Worm (Caenorhabditis elegans) whole organism, L1 larva: ENCODE results near the gene F44B9.2.

Source experiments
- C34B4.2 ChIP-seq: sonication (generic microtip); optimal IDR thresholded peaks from 2 replicates; lab custom pipeline; 2017; ENCODE audit warnings: mild to moderate bottlenecking, missing genetic modification characterization, missing compliant biosample characterization
- F16B12.6 ChIP-seq: fragments of 150-350 bp; optimal IDR thresholded peaks from 2 replicates; lab custom pipeline; 2014; ENCODE audit warnings: missing biosample characterization, missing genetic modification characterization
- aha-1 ChIP-seq: fragments of 150-350 bp; optimal IDR thresholded peaks from 2 replicates; lab custom pipeline; 2014; ENCODE audit warnings: missing biosample characterization, missing genetic modification characterization
- alr-1 ChIP-seq: fragments of 200-800 bp; sonication (Bioruptor generic); optimal IDR thresholded peaks from 2 replicates; lab custom pipeline; 2018; ENCODE audit warnings: borderline replicate concordance, mild to moderate bottlenecking, missing genetic modification characterization, missing compliant biosample characterization
- ama-1 ChIP-seq: fragments of 150-350 bp; optimal IDR thresholded peaks from 2 replicates; lab custom pipeline; 2014
- ceh-63 ChIP-seq: fragments of 200-800 bp; sonication (Bioruptor generic); optimal IDR thresholded peaks from 2 replicates; lab custom pipeline; 2018; ENCODE audit warnings: mild to moderate bottlenecking, missing genetic modification characterization, missing compliant biosample characterization
- ceh-82 ChIP-seq, 3 experiments: fragments of 150-350 bp in 1 of 3; sonication (generic microtip) in 2 of 3; optimal IDR thresholded peaks; 2 replicates each; lab custom pipeline; 2014 to 2017; ENCODE audit warnings: missing biosample characterization in 3 of 3, missing genetic modification characterization in 3 of 3
- ceh-88 ChIP-seq: fragments of 200-800 bp; sonication (Bioruptor generic); IDR thresholded peaks from 2 replicates; pipeline ENCODE4 v1.3.6; 2022; ENCODE audit warnings: missing genetic modification characterization, missing compliant biosample characterization
- ces-1 ChIP-seq: fragments of 150-350 bp; optimal IDR thresholded peaks from 2 replicates; lab custom pipeline; 2014; ENCODE audit warnings: missing biosample characterization, missing genetic modification reagents, missing genetic modification characterization
- dsc-1 ChIP-seq: sonication (generic microtip); optimal IDR thresholded peaks from 2 replicates; lab custom pipeline; 2016; ENCODE audit warnings: mild to moderate bottlenecking, missing genetic modification characterization, missing compliant biosample characterization
- efl-1 ChIP-seq, 4 experiments: fragments of 150-350 bp; optimal IDR thresholded peaks in 3 of 4; peaks in 1 of 4; 1 replicate in 1 of 4; 2 replicates in 3 of 4; lab custom pipeline; 2014; ENCODE audit warnings: missing biosample characterization in 2 of 4, missing genetic modification characterization in 2 of 4, missing genetic modification reagents in 2 of 4
- efl-3 ChIP-seq: fragments of 200-800 bp; sonication (Bioruptor generic); optimal IDR thresholded peaks from 2 replicates; lab custom pipeline; 2018; ENCODE audit warnings: mild to moderate bottlenecking, missing genetic modification characterization, missing compliant biosample characterization
- egl-13 ChIP-seq: sonication (generic microtip); optimal IDR thresholded peaks from 2 replicates; lab custom pipeline; 2016; ENCODE audit warnings: missing genotype, missing genetic modification reagents, missing genetic modification characterization, missing compliant biosample characterization
- elt-2 ChIP-seq: sonication (generic microtip); optimal IDR thresholded peaks from 2 replicates; lab custom pipeline; 2016; ENCODE audit warnings: missing genetic modification characterization, mild to moderate bottlenecking, inconsistent platforms, missing compliant biosample characterization, missing genetic modification reagents
- ets-5 ChIP-seq: fragments of 200-800 bp; sonication (Bioruptor generic); IDR thresholded peaks from 2 replicates; pipeline ENCODE4 v1.3.6; 2022; ENCODE audit warnings: missing genetic modification characterization, missing compliant biosample characterization
- fkh-10 ChIP-seq: sonication (generic microtip); optimal IDR thresholded peaks from 2 replicates; lab custom pipeline; 2017; ENCODE audit warnings: missing biosample characterization, missing genetic modification reagents, missing genetic modification characterization
- grh-1 ChIP-seq: fragments of 200-800 bp; sonication (Bioruptor generic); IDR thresholded peaks from 2 replicates; pipeline ENCODE4 v1.3.6; 2022; ENCODE audit warnings: missing genetic modification reagents, missing genetic modification characterization, missing compliant biosample characterization
- hlh-4 ChIP-seq: sonication (generic microtip); optimal IDR thresholded peaks from 2 replicates; lab custom pipeline; 2016; ENCODE audit warnings: mild to moderate bottlenecking, missing genetic modification characterization, missing compliant biosample characterization
- hpl-2 ChIP-seq: fragments of 150-350 bp; optimal IDR thresholded peaks from 2 replicates; lab custom pipeline; 2014; ENCODE audit warnings: missing biosample characterization, missing genetic modification reagents, missing genetic modification characterization
- isw-1 ChIP-seq: fragments of 200-800 bp; sonication (Bioruptor generic); IDR thresholded peaks from 2 replicates; pipeline ENCODE4 v1.3.6; 2022; ENCODE audit warnings: missing genetic modification characterization, missing compliant biosample characterization
- jun-1 ChIP-seq: fragments of 150-350 bp; optimal IDR thresholded peaks from 2 replicates; lab custom pipeline; 2014; ENCODE audit warnings: missing biosample characterization, missing genetic modification reagents, missing genetic modification characterization
- lin-14 ChIP-seq: fragments of 200-800 bp; sonication (Bioruptor generic); optimal IDR thresholded peaks from 2 replicates; lab custom pipeline; 2018; ENCODE audit warnings: mild to moderate bottlenecking, missing genetic modification characterization, moderate library complexity, missing compliant biosample characterization
- lin-15B ChIP-seq: fragments of 150-350 bp; sonication (generic microtip); optimal IDR thresholded peaks from 3 replicates; lab custom pipeline; 2014; ENCODE audit warnings: missing biosample characterization, missing genetic modification characterization
- lin-35 ChIP-seq, 2 experiments: fragments of 150-350 bp; optimal IDR thresholded peaks; 2 replicates each; lab custom pipeline; 2014; ENCODE audit warnings: missing biosample characterization in 2 of 2, missing genetic modification characterization in 2 of 2, missing genetic modification reagents in 2 of 2
- lir-3 ChIP-seq: sonication (generic microtip); optimal IDR thresholded peaks from 2 replicates; lab custom pipeline; 2016; ENCODE audit warnings: mild to moderate bottlenecking, missing genetic modification characterization, moderate library complexity, missing compliant biosample characterization; ENCODE audit not compliant: poor library complexity
- mef-2 ChIP-seq: fragments of 150-350 bp; optimal IDR thresholded peaks from 2 replicates; lab custom pipeline; 2014; ENCODE audit warnings: missing biosample characterization, missing genetic modification characterization
- mep-1 ChIP-seq: fragments of 150-350 bp; optimal IDR thresholded peaks from 2 replicates; lab custom pipeline; 2014; ENCODE audit warnings: missing biosample characterization, missing genetic modification characterization
- nhr-11 ChIP-seq: fragments of 150-350 bp; optimal IDR thresholded peaks from 2 replicates; lab custom pipeline; 2014; ENCODE audit warnings: missing biosample characterization, missing genetic modification characterization
- nhr-20 ChIP-seq: sonication (generic microtip); optimal IDR thresholded peaks from 2 replicates; lab custom pipeline; 2016; ENCODE audit warnings: mild to moderate bottlenecking, missing genetic modification characterization, missing compliant biosample characterization
- nhr-237 ChIP-seq: fragments of 150-350 bp; optimal IDR thresholded peaks from 2 replicates; lab custom pipeline; 2014; ENCODE audit warnings: missing biosample characterization, missing genetic modification characterization
- nhr-76 ChIP-seq: sonication (generic microtip); optimal IDR thresholded peaks from 2 replicates; lab custom pipeline; 2017; ENCODE audit warnings: missing biosample characterization, missing genetic modification characterization
- nhr-77 ChIP-seq: fragments of 150-350 bp; optimal IDR thresholded peaks from 2 replicates; lab custom pipeline; 2014; ENCODE audit warnings: missing biosample characterization, missing genetic modification characterization
- nhr-84 ChIP-seq: sonication (generic microtip); optimal IDR thresholded peaks from 2 replicates; lab custom pipeline; 2017; ENCODE audit warnings: missing biosample characterization, missing genetic modification characterization
- nhr-85 ChIP-seq: sonication (generic microtip); peaks from one replicate; lab custom pipeline; 2016; ENCODE audit warnings: missing genetic modification characterization, inconsistent platforms, missing compliant biosample characterization
- pag-3 ChIP-seq: sonication (generic microtip); optimal IDR thresholded peaks from 2 replicates; lab custom pipeline; 2017; ENCODE audit warnings: missing genetic modification characterization, mild to moderate bottlenecking, missing compliant biosample characterization, antibody characterized with exemption, borderline replicate concordance; ENCODE audit not compliant: insufficient read depth
- pqm-1 ChIP-seq: sonication (generic microtip); optimal IDR thresholded peaks from 3 replicates; lab custom pipeline; 2017; ENCODE audit warnings: missing biosample characterization, missing genetic modification characterization
- rnt-1 ChIP-seq: sonication (generic microtip); optimal IDR thresholded peaks from 2 replicates; lab custom pipeline; 2016; ENCODE audit warnings: mild to moderate bottlenecking, missing genetic modification characterization, moderate library complexity, missing compliant biosample characterization
- skn-1 ChIP-seq: fragments of 150-350 bp; optimal IDR thresholded peaks from 2 replicates; lab custom pipeline; 2014; ENCODE audit warnings: missing biosample characterization, missing genetic modification characterization
- snu-23 ChIP-seq: sonication (generic microtip); optimal IDR thresholded peaks from 2 replicates; lab custom pipeline; 2016; ENCODE audit warnings: missing genetic modification characterization, missing compliant biosample characterization
- sox-4 ChIP-seq: sonication (generic microtip); optimal IDR thresholded peaks from 2 replicates; lab custom pipeline; 2016; ENCODE audit warnings: missing genetic modification characterization, missing compliant biosample characterization
- sptf-1 ChIP-seq: fragments of 150-350 bp; optimal IDR thresholded peaks from 2 replicates; lab custom pipeline; 2014; ENCODE audit warnings: missing biosample characterization, missing genetic modification characterization
- swsn-7 ChIP-seq: sonication (generic microtip); optimal IDR thresholded peaks from 2 replicates; lab custom pipeline; 2016; ENCODE audit warnings: missing genetic modification characterization, missing compliant biosample characterization
- tbx-2 ChIP-seq: sonication (generic microtip); optimal IDR thresholded peaks from 2 replicates; lab custom pipeline; 2016; ENCODE audit warnings: missing genetic modification characterization, missing compliant biosample characterization
- tlp-1 ChIP-seq: fragments of 150-350 bp; optimal IDR thresholded peaks from 2 replicates; lab custom pipeline; 2014; ENCODE audit warnings: missing biosample characterization, missing genetic modification characterization
- unc-86 ChIP-seq: sonication (generic microtip); optimal IDR thresholded peaks from 2 replicates; lab custom pipeline; 2016; ENCODE audit warnings: missing genetic modification characterization, missing compliant biosample characterization
- unc-98 ChIP-seq: fragments of 200-800 bp; sonication (Bioruptor generic); IDR thresholded peaks from 2 replicates; pipeline ENCODE4 v1.3.6; 2022; ENCODE audit warnings: missing genetic modification characterization, missing compliant biosample characterization
- vab-15 ChIP-seq: sonication (generic microtip); optimal IDR thresholded peaks from 2 replicates; lab custom pipeline; 2017; ENCODE audit warnings: missing genotype, mild to moderate bottlenecking, missing genetic modification characterization, missing compliant biosample characterization
- xbp-1 ChIP-seq: sonication (generic microtip); optimal IDR thresholded peaks from 2 replicates; lab custom pipeline; 2016; ENCODE audit warnings: missing genetic modification characterization, missing compliant biosample characterization
- zip-4 ChIP-seq: fragments of 200-800 bp; sonication (Bioruptor generic); optimal IDR thresholded peaks from 2 replicates; lab custom pipeline; 2018; ENCODE audit warnings: mild to moderate bottlenecking, missing genetic modification characterization, moderate library complexity, missing compliant biosample characterization
- ztf-11 ChIP-seq, 2 experiments: sonication (generic microtip); optimal IDR thresholded peaks; 2 replicates each; lab custom pipeline; 2016 to 2017; ENCODE audit warnings: missing genetic modification characterization in 2 of 2, missing biosample characterization in 1 of 2, missing compliant biosample characterization in 1 of 2

The F44B9.2 gene

ce11 chrIII:8029487-8029886 lies 7.2 kb downstream of the F44B9.2 start, which contains the start of gene F44B9.8 (continued):
- TF ChIP-seq snu-23 (GFP tag; lab: Kevin White, UChicago): peak; percentile 76
- TF ChIP-seq ztf-11 (tag; optimal IDR thresholded peaks at IDR 0.05; lab: Kevin White, UChicago): peak in 1 of 2 experiments; percentile 20
- no peak for TF ChIP-seq sptf-1
- TF ChIP-seq hlh-4: no peak
- TF ChIP-seq F16B12.6 (tag; lab: Kevin White, UChicago): peak; percentile 29
- TF ChIP-seq tbx-2 (tag; lab: Kevin White, UChicago): peak; percentile 55
- TF ChIP-seq zip-4 (GFP tag; lab: Kevin White, UChicago): no peak
- peak; percentile 24 for TF ChIP-seq lir-3 (tag; lab: Kevin White, UChicago)
- no peak for TF ChIP-seq hpl-2
- no peak for TF ChIP-seq tlp-1
- no peak for TF ChIP-seq isw-1 (GFP tag; lab: Robert Waterston, UW)
- TF ChIP-seq nhr-76: no peak
- peak; percentile 72 to 80 for TF ChIP-seq lin-35 (GFP tag; optimal IDR thresholded peaks at IDR 0.05; lab: Kevin White, UChicago)
- peak; percentile 35 for TF ChIP-seq skn-1 (tag; lab: Kevin White, UChicago)
- TF ChIP-seq nhr-11 (tag; lab: Kevin White, UChicago): no peak
- no peak for TF ChIP-seq jun-1
- no peak for TF ChIP-seq nhr-84 (tag; lab: Kevin White, UChicago)
- no peak for TF ChIP-seq efl-3 (GFP tag; lab: Kevin White, UChicago)
- no peak for TF ChIP-seq ceh-63 (GFP tag; lab: Kevin White, UChicago)
- peak; percentile 67 for TF ChIP-seq swsn-7 (tag; lab: Kevin White, UChicago)
- peak in 1 of 3 experiments; percentile 52 for TF ChIP-seq ceh-82 (tag; optimal IDR thresholded peaks at IDR 0.05; lab: Kevin White, UChicago)
- TF ChIP-seq C34B4.2: no peak
- TF ChIP-seq grh-1: peak; percentile 86
- peak; percentile 70 for TF ChIP-seq lin-15B
- TF ChIP-seq nhr-237 (tag; lab: Kevin White, UChicago): no peak
- TF ChIP-seq unc-86 (tag; lab: Kevin White, UChicago): no peak
- TF ChIP-seq pag-3 (tag; lab: Kevin White, UChicago): no peak
- TF ChIP-seq rnt-1: peak; percentile 62
- no peak for TF ChIP-seq unc-98 (GFP tag; lab: Robert Waterston, UW)
- peak; percentile 69 for TF ChIP-seq xbp-1 (tag; lab: Kevin White, UChicago)
- peak; percentile 72 to 76 for TF ChIP-seq efl-1 (optimal IDR thresholded peaks at IDR 0.05; lab: Kevin White, UChicago)
- TF ChIP-seq efl-1 (GFP tag; optimal IDR thresholded peaks at IDR 0.05 in 1 of 2; lab: Kevin White, UChicago): peak; percentile 73 to 95
- no peak for TF ChIP-seq ets-5 (GFP tag; lab: Robert Waterston, UW)
- TF ChIP-seq dsc-1 (tag; lab: Kevin White, UChicago): no peak
- TF ChIP-seq ceh-88 (GFP tag; lab: Robert Waterston, UW): no peak
- no peak for TF ChIP-seq alr-1 (tag; lab: Kevin White, UChicago)
- no peak for TF ChIP-seq sox-4 (tag; lab: Kevin White, UChicago)
- peak; percentile 79 for TF ChIP-seq nhr-85 (tag; lab: Kevin White, UChicago)
- TF ChIP-seq vab-15 (tag; lab: Kevin White, UChicago): no peak
- no peak for TF ChIP-seq pqm-1 (tag; lab: Kevin White, UChicago)
- peak; percentile 68 for TF ChIP-seq mep-1 (tag; lab: Kevin White, UChicago)
- no peak for TF ChIP-seq ces-1 (GFP tag; lab: Kevin White, UChicago)

ce11 chrIII:8030963-8031362 lies 8.7 kb downstream of the F44B9.2 start, which contains the start of gene F44B9.9:
F44B9.9 (minus strand) TSS chrIII:8031063.
- TF ChIP-seq lin-14 (GFP tag; lab: Kevin White, UChicago): no peak
- no peak for TF ChIP-seq dsc-1 (tag; lab: Kevin White, UChicago)
- TF ChIP-seq nhr-20 (tag; lab: Kevin White, UChicago): no peak
- TF ChIP-seq fkh-10 (GFP tag; lab: Kevin White, UChicago): no peak
- TF ChIP-seq ama-1 (lab: Kevin White, UChicago): no peak
- no peak for TF ChIP-seq mep-1 (tag; lab: Kevin White, UChicago)
- TF ChIP-seq nhr-77 (tag; lab: Kevin White, UChicago): no peak
- no peak for TF ChIP-seq aha-1 (tag; lab: Kevin White, UChicago)
- TF ChIP-seq sox-4 (tag; lab: Kevin White, UChicago): no peak
- no peak for TF ChIP-seq elt-2 (tag; lab: Kevin White, UChicago)
- no peak for TF ChIP-seq vab-15 (tag; lab: Kevin White, UChicago)
- no peak for TF ChIP-seq lin-15B
- no peak for TF ChIP-seq egl-13 (tag; lab: Kevin White, UChicago)
- no peak for TF ChIP-seq mef-2 (tag; lab: Kevin White, UChicago)
- no peak for TF ChIP-seq snu-23 (GFP tag; lab: Kevin White, UChicago)
